Worm (Caenorhabditis elegans) whole organism, L4/young adult: ENCODE results near the gene C53A5.16.

Experiments
- dao-5 ChIP-seq: sonication (generic microtip); optimal IDR thresholded peaks from 2 replicates; lab custom pipeline; 2016; ENCODE audit warnings: missing genotype, missing genetic modification characterization, moderate library complexity, missing compliant biosample characterization
- him-1 ChIP-seq: sonication (generic microtip); optimal IDR thresholded peaks from 2 replicates; lab custom pipeline; 2016; ENCODE audit warnings: missing genotype, missing genetic modification reagents, missing genetic modification characterization, missing compliant biosample characterization

DNA sequence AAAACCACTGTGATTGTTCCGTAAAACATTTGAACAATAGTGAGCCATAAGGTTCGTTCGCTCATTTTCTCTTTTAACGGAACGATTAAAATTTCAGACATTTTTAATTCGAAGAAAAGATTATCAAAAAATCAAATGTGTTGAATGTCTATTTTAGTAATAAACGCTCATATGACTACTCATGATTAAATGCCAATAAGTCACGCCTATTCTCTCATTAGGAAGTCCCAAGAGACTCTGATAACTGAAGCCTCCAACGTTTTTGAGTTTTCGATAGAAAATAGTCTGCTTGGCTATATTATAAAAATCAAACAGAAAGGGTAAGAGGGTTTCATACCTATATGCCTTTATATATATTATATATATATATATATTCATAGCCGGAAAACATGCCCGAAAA, 33.8 kb upstream of the C53A5.16 start, which contains the start of gene srg-47:
- no peak for TF ChIP-seq dao-5 (tag; lab: Kevin White, UChicago)
- TF ChIP-seq him-1 (tag; lab: Kevin White, UChicago): no peak
